Fruit fly (Drosophila melanogaster) whole organism, embryonic: ENCODE data around the gene corto.

ENCODE experiments used
- Ada2b ChIP-seq: fragments of 200-800 bp; sonication (Bioruptor generic); IDR thresholded peaks from 2 replicates; pipeline ENCODE4 v1.3.6; 2022; ENCODE audit warnings: missing biosample characterization, missing genetic modification characterization
- Aef1 ChIP-seq: fragments of 200-800 bp; sonication (Bioruptor generic); IDR thresholded peaks from 3 replicates; pipeline ENCODE4 v1.3.6; 2022; ENCODE audit warnings: missing biosample characterization, missing genetic modification characterization
- Atf3 ChIP-seq: fragments of 200-800 bp; sonication (Bioruptor generic); optimal IDR thresholded peaks from 3 replicates; lab custom pipeline; 2016; ENCODE audit warnings: missing biosample characterization, missing genetic modification characterization
- B-H2 ChIP-seq: fragments of 200-800 bp; sonication (Bioruptor generic); optimal IDR thresholded peaks from 2 replicates; lab custom pipeline; 2018; ENCODE audit warnings: missing biosample characterization, mild to moderate bottlenecking, missing genetic modification characterization
- CG10147 ChIP-seq: fragments of 200-800 bp; sonication (Bioruptor generic); optimal IDR thresholded peaks from 2 replicates; lab custom pipeline; 2019; ENCODE audit warnings: missing biosample characterization, mild to moderate bottlenecking, missing genetic modification characterization, moderate library complexity
- CG10274 ChIP-seq: fragments of 200-800 bp; sonication (Bioruptor generic); optimal IDR thresholded peaks from 3 replicates; lab custom pipeline; 2017; ENCODE audit warnings: missing biosample characterization, mild to moderate bottlenecking, missing genetic modification characterization
- CG12155 ChIP-seq: fragments of 200-800 bp; sonication (Bioruptor generic); optimal IDR thresholded peaks from 3 replicates; lab custom pipeline; 2016; ENCODE audit warnings: missing biosample characterization, missing genetic modification characterization
- CG14014 ChIP-seq: fragments of 200-800 bp; sonication (Bioruptor generic); IDR thresholded peaks from 2 replicates; pipeline ENCODE4 v1.3.6; 2022; ENCODE audit warnings: missing biosample characterization, missing genetic modification characterization
- CG14667 ChIP-seq: fragments of 200-800 bp; sonication (Bioruptor generic); IDR thresholded peaks from 2 replicates; pipeline ENCODE4 v1.3.6; 2022; ENCODE audit warnings: missing biosample characterization, missing genetic modification characterization
- CG2712 ChIP-seq: fragments of 200-800 bp; optimal IDR thresholded peaks from 3 replicates; lab custom pipeline; 2019; ENCODE audit warnings: missing biosample characterization, mild to moderate bottlenecking, missing genetic modification characterization, moderate library complexity
- CG3281 ChIP-seq: fragments of 200-800 bp; sonication (Bioruptor generic); optimal IDR thresholded peaks from 3 replicates; lab custom pipeline; 2017; ENCODE audit warnings: missing biosample characterization, mild to moderate bottlenecking, missing genetic modification characterization
- CG43689 ChIP-seq: fragments of 200-800 bp; sonication (Bioruptor generic); IDR thresholded peaks from 2 replicates; pipeline ENCODE4 v1.3.6; 2022; ENCODE audit warnings: missing biosample characterization, missing genetic modification characterization
- CG5180 ChIP-seq: fragments of 200-800 bp; sonication (Bioruptor generic); optimal IDR thresholded peaks from 3 replicates; lab custom pipeline; 2017; ENCODE audit warnings: missing biosample characterization, missing genetic modification characterization, mild to moderate bottlenecking, moderate library complexity, missing genetic modification reagents
- CG6689 ChIP-seq: fragments of 200-800 bp; sonication (Bioruptor generic); IDR thresholded peaks from 2 replicates; pipeline ENCODE4 v1.3.6; 2022; ENCODE audit warnings: missing biosample characterization, missing genetic modification characterization
- CG7987 ChIP-seq: fragments of 200-800 bp; sonication (Bioruptor generic); optimal IDR thresholded peaks from 2 replicates; lab custom pipeline; 2018; ENCODE audit warnings: missing biosample characterization, mild to moderate bottlenecking, missing genetic modification characterization, moderate library complexity
- CG8290 ChIP-seq, 3 experiments: fragments of 200-800 bp; sonication (Bioruptor generic); optimal IDR thresholded peaks; 2 replicates each; lab custom pipeline; 2016 to 2019; ENCODE audit warnings: missing biosample characterization in 3 of 3, missing genetic modification characterization in 3 of 3, mild to moderate bottlenecking in 2 of 3, moderate library complexity in 1 of 3
- D ChIP-seq, 2 experiments: fragments of 200-800 bp in 1 of 2; fragments of >200 bp in 1 of 2; sonication (Bioruptor generic) in 1 of 2; optimal IDR thresholded peaks; 2 replicates in 1 of 2; 3 replicates in 1 of 2; lab custom pipeline; 2017; ENCODE audit warnings: mild to moderate bottlenecking in 1 of 2, missing biosample characterization in 1 of 2, missing genetic modification characterization in 1 of 2, missing genetic modification reagents in 1 of 2
- D19B ChIP-seq: fragments of 200-800 bp; sonication (Bioruptor generic); optimal IDR thresholded peaks from 2 replicates; lab custom pipeline; 2017; ENCODE audit warnings: missing biosample characterization, mild to moderate bottlenecking, missing genetic modification characterization
- Deaf1 ChIP-seq: fragments of 200-800 bp; optimal IDR thresholded peaks from 3 replicates; lab custom pipeline; 2019; ENCODE audit warnings: missing biosample characterization, mild to moderate bottlenecking, missing genetic modification characterization, moderate library complexity
- Hr78 ChIP-seq, 2 experiments: fragments of 200-800 bp in 1 of 2; fragments of >200 bp in 1 of 2; sonication (Bioruptor generic) in 1 of 2; optimal IDR thresholded peaks; 2 replicates each; lab custom pipeline; 2017 to 2019; ENCODE audit warnings: missing biosample characterization in 2 of 2, missing genetic modification characterization in 2 of 2, mild to moderate bottlenecking in 1 of 2, moderate library complexity in 1 of 2
- Hsf ChIP-seq: fragments of 200-800 bp; sonication (Bioruptor generic); optimal IDR thresholded peaks from 3 replicates; lab custom pipeline; 2016; ENCODE audit warnings: missing biosample characterization, missing genetic modification characterization
- Lim3 ChIP-seq: fragments of 200-800 bp; sonication (Bioruptor generic); IDR thresholded peaks from 2 replicates; pipeline ENCODE4 v1.3.6; 2022; ENCODE audit warnings: missing biosample characterization, missing genetic modification characterization
- Myb ChIP-seq: fragments of 200-800 bp; sonication (Bioruptor generic); optimal IDR thresholded peaks from 2 replicates; lab custom pipeline; 2016; ENCODE audit warnings: missing biosample characterization, missing genetic modification characterization
- Oaz ChIP-seq: fragments of 200-800 bp; sonication (Bioruptor generic); IDR thresholded peaks from 2 replicates; pipeline ENCODE4 v1.3.6; 2022; ENCODE audit warnings: missing biosample characterization, missing genetic modification characterization
- Opbp ChIP-seq: fragments of 200-800 bp; sonication (Bioruptor generic); IDR thresholded peaks from 3 replicates; pipeline ENCODE4 v1.3.6; 2022; ENCODE audit warnings: missing biosample characterization, missing genetic modification characterization; ENCODE audit not compliant: partially characterized antibody
- Optix ChIP-seq: fragments of 200-800 bp; sonication (Bioruptor generic); IDR thresholded peaks from 3 replicates; pipeline ENCODE4 v1.3.6; 2022; ENCODE audit warnings: missing biosample characterization, missing genetic modification characterization
- Pdp1 ChIP-seq, 2 experiments: fragments of 200-800 bp; sonication (Bioruptor generic); optimal IDR thresholded peaks; 3 replicates each; lab custom pipeline; 2016; ENCODE audit warnings: missing biosample characterization in 2 of 2, missing genetic modification characterization in 2 of 2, mild to moderate bottlenecking in 1 of 2, moderate library complexity in 1 of 2
- Ravus ChIP-seq: fragments of 200-800 bp; sonication (Bioruptor generic); IDR thresholded peaks from 2 replicates; pipeline ENCODE4 v1.3.6; 2022; ENCODE audit warnings: missing biosample characterization, missing genetic modification characterization
- Spps ChIP-seq: fragments of 200-800 bp; sonication (Bioruptor generic); optimal IDR thresholded peaks from 2 replicates; lab custom pipeline; 2018; ENCODE audit warnings: missing biosample characterization, mild to moderate bottlenecking, missing genetic modification characterization
- Ssrp ChIP-seq: fragments of 200-800 bp; sonication (Bioruptor generic); optimal IDR thresholded peaks from 2 replicates; lab custom pipeline; 2018; ENCODE audit warnings: missing biosample characterization, mild to moderate bottlenecking, missing genetic modification characterization, moderate library complexity
- bab2 ChIP-seq: fragments of 200-800 bp; sonication (Bioruptor generic); optimal IDR thresholded peaks from 2 replicates; lab custom pipeline; 2016; ENCODE audit warnings: missing biosample characterization, missing genetic modification characterization
- bbx ChIP-seq: fragments of 200-800 bp; sonication (Bioruptor generic); IDR thresholded peaks from 2 replicates; pipeline ENCODE4 v1.3.6; 2022; ENCODE audit warnings: missing biosample characterization, missing genetic modification characterization; ENCODE audit not compliant: partially characterized antibody
- bcd ChIP-seq: fragments of 200-800 bp; sonication (Bioruptor generic); optimal IDR thresholded peaks from 2 replicates; lab custom pipeline; 2017; ENCODE audit warnings: missing biosample characterization, mild to moderate bottlenecking, missing genetic modification characterization
- bowl ChIP-seq: fragments of 200-800 bp; sonication (Bioruptor generic); IDR thresholded peaks from 2 replicates; pipeline ENCODE4 v1.3.6; 2022; ENCODE audit warnings: missing biosample characterization, missing genetic modification characterization
- cas ChIP-seq: fragments of 200-800 bp; sonication (Bioruptor generic); IDR thresholded peaks from 2 replicates; pipeline ENCODE4 v1.3.6; 2022; ENCODE audit warnings: missing biosample characterization, missing genetic modification characterization
- crp ChIP-seq, 2 experiments: fragments of 200-800 bp; sonication (Bioruptor generic); optimal IDR thresholded peaks; 2 replicates in 1 of 2; 3 replicates in 1 of 2; lab custom pipeline; 2017; ENCODE audit warnings: missing biosample characterization in 2 of 2, missing genetic modification characterization in 2 of 2, mild to moderate bottlenecking in 1 of 2, moderate library complexity in 1 of 2
- dmrt11E ChIP-seq: fragments of 200-800 bp; sonication (Bioruptor generic); optimal IDR thresholded peaks from 3 replicates; lab custom pipeline; 2018; ENCODE audit warnings: missing biosample characterization, mild to moderate bottlenecking, missing genetic modification characterization, moderate library complexity
- eve ChIP-seq, 2 experiments: fragments of >200 bp; optimal IDR thresholded peaks; 2 replicates each; lab custom pipeline; 2017; ENCODE audit warnings: missing biosample characterization in 2 of 2, missing genetic modification characterization in 2 of 2
- hb ChIP-seq: fragments of 200-800 bp; sonication (Bioruptor generic); IDR thresholded peaks from 3 replicates; pipeline ENCODE4 v1.3.6; 2022; ENCODE audit warnings: missing biosample characterization, missing genetic modification characterization; ENCODE audit not compliant: partially characterized antibody
- her ChIP-seq: fragments of 200-800 bp; sonication (Bioruptor generic); optimal IDR thresholded peaks from 2 replicates; lab custom pipeline; 2016; ENCODE audit warnings: missing biosample characterization, missing genetic modification characterization
- klu ChIP-seq: fragments of 200-800 bp; sonication (Bioruptor generic); IDR thresholded peaks from 2 replicates; pipeline ENCODE4 v1.3.6; 2022; ENCODE audit warnings: missing biosample characterization, missing genetic modification characterization
- mam ChIP-seq: fragments of 200-800 bp; sonication (Bioruptor generic); optimal IDR thresholded peaks from 3 replicates; lab custom pipeline; 2016; ENCODE audit warnings: missing biosample characterization, missing genetic modification characterization
- pfk ChIP-seq: fragments of 200-800 bp; sonication (Bioruptor generic); optimal IDR thresholded peaks from 2 replicates; lab custom pipeline; 2018; ENCODE audit warnings: missing biosample characterization, mild to moderate bottlenecking, missing genetic modification characterization, moderate library complexity
- ranshi ChIP-seq: fragments of 200-800 bp; sonication (Bioruptor generic); IDR thresholded peaks from 2 replicates; pipeline ENCODE4 v1.3.6; 2022; ENCODE audit warnings: missing biosample characterization, missing genetic modification characterization
- sna ChIP-seq: fragments of 200-800 bp; sonication (Bioruptor generic); IDR thresholded peaks from 2 replicates; pipeline ENCODE4 v1.3.6; 2022; ENCODE audit warnings: missing biosample characterization, missing genetic modification characterization; ENCODE audit not compliant: partially characterized antibody
- sob ChIP-seq: fragments of 200-800 bp; sonication (Bioruptor generic); IDR thresholded peaks from 2 replicates; pipeline ENCODE4 v1.3.6; 2022; ENCODE audit warnings: missing biosample characterization, missing genetic modification characterization
- toy ChIP-seq: fragments of 200-800 bp; sonication (Bioruptor generic); IDR thresholded peaks from 2 replicates; pipeline ENCODE4 v1.3.6; 2022; ENCODE audit warnings: missing biosample characterization, missing genetic modification characterization
- twi ChIP-seq: fragments of 200-800 bp; optimal IDR thresholded peaks from 2 replicates; lab custom pipeline; 2019; ENCODE audit warnings: missing biosample characterization, mild to moderate bottlenecking, missing genetic modification characterization, moderate library complexity

Gene corto

DNA sequence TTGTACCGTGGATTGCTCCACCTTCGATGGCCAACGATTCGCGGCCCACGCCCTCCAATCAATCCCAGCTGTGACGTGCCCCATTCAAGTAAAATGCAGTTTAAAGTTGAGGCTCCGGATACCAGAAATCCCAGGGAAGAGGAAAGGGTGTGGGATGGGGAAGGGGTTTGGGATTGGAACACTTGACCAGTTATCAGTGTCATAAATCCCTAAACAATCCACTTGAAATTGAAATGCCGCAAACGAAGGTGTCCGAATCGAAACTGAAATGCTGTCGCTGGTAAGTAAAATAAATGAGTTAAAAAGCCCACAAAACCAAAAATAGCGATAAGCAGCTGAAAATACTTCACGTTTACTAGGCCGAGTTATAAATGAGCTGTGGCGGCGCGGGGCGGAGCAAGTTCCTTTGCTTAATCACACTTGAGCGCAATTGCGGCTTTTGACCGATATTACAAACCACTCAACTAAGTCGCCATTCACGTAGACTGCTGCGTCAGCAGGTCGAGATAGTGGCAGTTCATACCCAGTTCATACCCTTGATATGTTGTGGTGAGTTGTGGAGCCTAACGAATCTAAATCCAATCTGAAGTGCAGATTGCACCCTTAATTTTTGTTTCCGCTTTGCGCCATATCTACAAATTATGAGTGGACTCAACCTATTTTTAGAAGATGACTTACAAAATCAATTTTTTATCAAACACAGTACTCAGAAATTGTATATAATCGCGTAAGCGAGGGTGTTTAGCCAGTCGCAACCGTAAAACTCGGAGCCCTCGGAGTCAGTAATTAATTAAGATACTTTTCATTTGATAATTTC lies 22.1 kb downstream of the corto start (continued):
- TF ChIP-seq hb (GFP tag; lab: Robert Waterston, UW) (no peak), CG14014 (GFP tag; lab: Robert Waterston, UW) (no peak), klu (no peak), Deaf1 (no peak), CG10274 (no peak), bcd (peak; percentile 5), bab2 (GFP tag; lab: Kevin White, UChicago) (peak; percentile 6), ranshi (GFP tag; lab: Robert Waterston, UW) (no peak), Atf3 (GFP tag; lab: Kevin White, UChicago) (no peak), bowl (GFP tag; lab: Robert Waterston, UW) (no peak), Optix (GFP tag; lab: Robert Waterston, UW) (no peak), CG5180 (no peak), CG10147 (GFP tag; lab: Kevin White, UChicago) (no peak), D (optimal IDR thresholded peaks at IDR 0.05; lab: Kevin White, UChicago) (no peak), D (GFP tag; optimal IDR thresholded peaks at IDR 0.05; lab: Kevin White, UChicago) (no peak), B-H2 (GFP tag; lab: Kevin White, UChicago) (no peak), Ssrp (tag; lab: Kevin White, UChicago) (no peak), CG12155 (peak; percentile 2), sna (GFP tag; lab: Robert Waterston, UW) (no peak), crp (GFP tag; optimal IDR thresholded peaks at IDR 0.05; lab: Kevin White, UChicago) (no peak), Hr78 (GFP tag; optimal IDR thresholded peaks at IDR 0.05; lab: Kevin White, UChicago) (peak in 1 of 2 experiments; percentile 70), mam (GFP tag; lab: Kevin White, UChicago) (peak; percentile 44), toy (no peak), CG14667 (no peak), Ada2b (GFP tag; lab: Robert Waterston, UW) (no peak), CG2712 (no peak), Hsf (peak; percentile 21), dmrt11E (tag; lab: Kevin White, UChicago) (peak; percentile 10), Spps (tag; lab: Kevin White, UChicago) (no peak), sob (GFP tag; lab: Robert Waterston, UW) (peak; percentile 34; the same call in 1 of the 2 replicates), Ravus (GFP tag; lab: Robert Waterston, UW) (no peak), her (GFP tag; lab: Kevin White, UChicago) (peak; percentile 15), Aef1 (0 out of 3 replicates have a peak, but pooled peaks have one; percentile 19), CG8290 (GFP tag; optimal IDR thresholded peaks at IDR 0.05; lab: Kevin White, UChicago) (no peak), CG8290 (tag; optimal IDR thresholded peaks at IDR 0.05; lab: Kevin White, UChicago) (peak in 1 of 2 experiments; percentile 29), Lim3 (GFP tag; lab: Robert Waterston, UW) (no peak), CG7987 (GFP tag; lab: Kevin White, UChicago) (no peak), CG3281 (GFP tag; lab: Kevin White, UChicago) (peak; percentile 2), twi (tag; lab: Kevin White, UChicago) (peak; percentile 15), Myb (peak; percentile 40), bbx (no peak), cas (GFP tag; lab: Robert Waterston, UW) (no peak), CG6689 (GFP tag; lab: Robert Waterston, UW) (peak; percentile 16; the same call in 1 of the 2 replicates), D19B (peak; percentile 99), pfk (GFP tag; lab: Kevin White, UChicago) (peak; percentile 45), CG43689 (GFP tag; lab: Robert Waterston, UW) (no peak), eve (GFP tag; optimal IDR thresholded peaks at IDR 0.05; lab: Kevin White, UChicago) (peak in 1 of 2 experiments; percentile 64), Opbp (no peak), Pdp1 (GFP tag; optimal IDR thresholded peaks at IDR 0.05; lab: Kevin White, UChicago) (peak in 1 of 2 experiments; percentile 43), Oaz (no peak)
